Worm (Caenorhabditis elegans) whole organism, young adult: ENCODE data around the gene B0464.6.

Experiments
- C06A6.2 ChIP-seq: fragments of 200-800 bp; sonication (Bioruptor generic); conservative IDR thresholded peaks from 2 replicates; pipeline ENCODE4 v1.3.6; 2022; ENCODE audit warnings: missing genetic modification characterization, missing compliant biosample characterization
- F39B2.1 ChIP-seq: fragments of 200-800 bp; sonication (Bioruptor generic); IDR thresholded peaks from 2 replicates; pipeline ENCODE4 v1.3.6; 2022; ENCODE audit warnings: missing genetic modification reagents, missing genetic modification characterization, missing compliant biosample characterization
- Y79H2A.3 ChIP-seq: fragments of 200-800 bp; sonication (Bioruptor generic); conservative IDR thresholded peaks from 2 replicates; pipeline ENCODE4 v1.3.6; 2022; ENCODE audit warnings: missing genetic modification reagents, missing genetic modification characterization, missing compliant biosample characterization
- ama-1 ChIP-seq, 3 experiments: fragments of 150-350 bp in 1 of 3; sonication (generic microtip) in 2 of 3; optimal IDR thresholded peaks; 2 replicates each; lab custom pipeline; 2014 to 2018; ENCODE audit warnings: missing biosample characterization in 2 of 3, missing genetic modification characterization in 2 of 3, missing genetic modification reagents in 2 of 3
- ets-4 ChIP-seq: fragments of 200-800 bp; sonication (Bioruptor generic); optimal IDR thresholded peaks from 2 replicates; lab custom pipeline; 2018; ENCODE audit warnings: mild to moderate bottlenecking, missing genetic modification characterization, missing compliant biosample characterization
- lin-54 ChIP-seq: fragments of 200-800 bp; sonication (Bioruptor generic); optimal IDR thresholded peaks from 2 replicates; lab custom pipeline; 2018; ENCODE audit warnings: mild to moderate bottlenecking, missing genetic modification characterization, missing compliant biosample characterization
- snpc-4 ChIP-seq, 5 experiments: fragments of 150-350 bp in 1 of 5; sonication (generic microtip) in 4 of 5; optimal IDR thresholded peaks; 2 replicates each; lab custom pipeline; 2014 to 2018; ENCODE audit warnings: missing genetic modification characterization in 5 of 5, missing biosample characterization in 3 of 5, antibody characterized with exemption in 2 of 5, mild to moderate bottlenecking in 2 of 5, missing compliant biosample characterization in 2 of 5, missing genotype in 2 of 5, moderate library complexity in 2 of 5, missing genetic modification reagents in 1 of 5
- sptf-2 ChIP-seq: fragments of 200-800 bp; sonication (Bioruptor generic); optimal IDR thresholded peaks from 2 replicates; lab custom pipeline; 2018; ENCODE audit warnings: mild to moderate bottlenecking, missing genetic modification characterization, missing compliant biosample characterization
- unc-62 ChIP-seq: fragments of 150-350 bp; optimal IDR thresholded peaks from 2 replicates; lab custom pipeline; 2014; ENCODE audit warnings: missing biosample characterization, missing genetic modification reagents, missing genetic modification characterization

DNA sequence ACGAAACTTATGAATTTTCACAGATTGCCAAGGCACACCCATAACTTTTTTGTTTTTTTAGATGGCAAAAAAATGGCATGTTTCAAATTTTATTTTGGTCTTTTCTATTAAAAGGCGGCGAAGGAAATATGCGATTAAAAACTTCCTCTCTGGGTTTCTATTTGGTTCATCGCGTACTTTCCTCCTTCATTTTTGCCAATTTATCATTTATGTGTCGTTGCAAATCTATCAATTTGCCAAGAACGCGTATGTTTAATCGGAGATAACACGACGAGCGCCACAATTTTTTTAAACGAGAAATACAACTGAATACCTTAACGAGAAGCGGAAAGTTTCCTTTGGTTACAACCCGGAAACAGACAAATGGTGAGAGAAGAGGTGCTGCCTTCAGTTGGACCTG, 6.7 kb upstream of the B0464.6 start:
- TF ChIP-seq ets-4 (GFP tag; lab: Kevin White, UChicago) (no peak), unc-62 (no peak), lin-54 (GFP tag; lab: Kevin White, UChicago) (no peak), ama-1 (optimal IDR thresholded peaks at IDR 0.05; lab: Kevin White, UChicago) (no peak), ama-1 (GFP tag; optimal IDR thresholded peaks at IDR 0.05; lab: Kevin White, UChicago) (no peak), F39B2.1 (no peak), snpc-4 (GFP tag; optimal IDR thresholded peaks at IDR 0.05; lab: Kevin White, UChicago) (no peak), snpc-4 (tag; optimal IDR thresholded peaks at IDR 0.05; lab: Kevin White, UChicago) (no peak), C06A6.2 (GFP tag; lab: Robert Waterston, UW) (no peak), Y79H2A.3 (GFP tag; lab: Robert Waterston, UW) (no peak), sptf-2 (GFP tag; lab: Kevin White, UChicago) (no peak)
